Worm (Caenorhabditis elegans) whole organism, L2 larva: ENCODE results near the gene madf-9.

ENCODE experiments used
- crh-2 ChIP-seq: sonication (generic microtip); optimal IDR thresholded peaks from 2 replicates; lab custom pipeline; 2017; ENCODE audit warnings: missing biosample characterization, missing genetic modification characterization
- gmeb-1 ChIP-seq: fragments of 150-350 bp; optimal IDR thresholded peaks from 2 replicates; lab custom pipeline; 2014; ENCODE audit warnings: missing biosample characterization, missing genetic modification characterization
- nhr-6 ChIP-seq: fragments of 150-350 bp; optimal IDR thresholded peaks from 2 replicates; lab custom pipeline; 2014; ENCODE audit warnings: missing biosample characterization, missing genetic modification characterization
- peb-1 ChIP-seq: fragments of 150-350 bp; optimal IDR thresholded peaks from 2 replicates; lab custom pipeline; 2014; ENCODE audit warnings: missing biosample characterization, missing genetic modification characterization
- sma-9 ChIP-seq, 2 experiments: fragments of 150-350 bp in 1 of 2; sonication (generic microtip) in 1 of 2; optimal IDR thresholded peaks; 2 replicates each; lab custom pipeline; 2014 to 2016; ENCODE audit warnings: missing genetic modification characterization in 2 of 2, mild to moderate bottlenecking in 1 of 2, missing biosample characterization in 1 of 2, missing compliant biosample characterization in 1 of 2, missing genetic modification reagents in 1 of 2, moderate library complexity in 1 of 2
- snpc-4 ChIP-seq: fragments of 150-350 bp; optimal IDR thresholded peaks from 2 replicates; lab custom pipeline; 2014; ENCODE audit warnings: missing biosample characterization, missing genetic modification characterization
- unc-39 ChIP-seq: fragments of 150-350 bp; optimal IDR thresholded peaks from 2 replicates; lab custom pipeline; 2014; ENCODE audit warnings: missing biosample characterization, missing genetic modification characterization
- unc-55 ChIP-seq: fragments of 150-350 bp; sonication (generic microtip); optimal IDR thresholded peaks from 3 replicates; lab custom pipeline; 2014; ENCODE audit warnings: missing biosample characterization, missing genetic modification reagents, missing genetic modification characterization

Gene madf-9

DNA sequence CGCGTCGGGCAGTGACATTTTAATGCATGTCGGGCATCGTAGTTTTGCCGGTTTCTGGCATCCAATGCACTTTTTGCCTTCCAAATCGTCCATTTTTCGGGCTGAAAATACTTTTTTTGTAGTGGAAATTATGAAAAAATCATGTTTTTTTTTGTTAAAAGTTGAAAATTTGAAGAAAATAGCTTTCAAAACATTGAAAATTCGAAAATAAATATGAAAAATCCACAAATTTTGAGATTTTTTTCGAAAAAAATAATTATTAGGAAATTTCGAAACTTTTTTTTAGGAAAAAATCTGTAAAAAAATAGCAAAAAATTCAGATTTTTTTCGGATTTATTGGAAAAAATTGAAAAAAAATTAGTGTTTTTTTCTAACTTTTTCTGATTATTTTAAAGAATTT, 49.9 kb downstream of the madf-9 start, which contains the start of gene map-1:
Gene map-1 (minus strand): TSS at position 101 of the 400 bp plus-strand sequence.
- TF ChIP-seq snpc-4 = no peak
- TF ChIP-seq crh-2 (tag; lab: Kevin White, UChicago) = no peak
- TF ChIP-seq unc-39 (tag; lab: Kevin White, UChicago) = no peak
- no peak for TF ChIP-seq nhr-6 (tag; lab: Kevin White, UChicago)
- no peak for TF ChIP-seq gmeb-1 (tag; lab: Kevin White, UChicago)

DNA sequence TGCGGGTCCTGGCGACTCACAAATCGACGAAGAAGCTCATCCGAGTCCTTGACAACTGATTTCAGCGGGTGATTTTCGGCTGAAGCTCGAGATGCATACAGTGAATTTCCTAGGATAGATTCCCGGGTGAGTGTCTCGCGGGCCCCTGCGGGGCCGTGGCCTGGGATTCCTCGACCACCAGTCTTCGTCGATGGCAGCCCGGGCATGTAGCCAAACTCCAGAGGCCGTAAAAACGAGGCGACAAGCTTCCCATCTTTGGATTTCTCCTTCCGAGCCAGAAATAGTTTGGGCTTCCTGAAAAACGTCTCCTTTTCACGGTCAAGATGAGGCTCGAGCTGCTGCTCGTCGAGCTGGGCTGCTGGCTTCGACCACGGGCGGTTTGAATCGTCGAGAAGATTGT, 51.2 kb downstream of the madf-9 start:
- no peak for TF ChIP-seq unc-55 (GFP tag; lab: Kevin White, UChicago)
- TF ChIP-seq sma-9 (GFP tag; optimal IDR thresholded peaks at IDR 0.05; lab: Kevin White, UChicago) = no peak
- no peak for TF ChIP-seq sma-9 (tag; optimal IDR thresholded peaks at IDR 0.05; lab: Kevin White, UChicago)
- no peak for TF ChIP-seq peb-1 (tag; lab: Kevin White, UChicago)
- TF ChIP-seq, all 48 proteins: peak for 0
